Worm (Caenorhabditis elegans) whole organism, young adult: Measurements from ENCODE around the gene wrm-1.

ENCODE experiments used
- B0035.1 ChIP-seq: sonication (generic microtip); optimal IDR thresholded peaks from 2 replicates; lab custom pipeline; 2016; ENCODE audit warnings: missing genetic modification characterization, mild to moderate bottlenecking, missing compliant biosample characterization, missing genotype, missing genetic modification reagents
- C06A6.2 ChIP-seq: fragments of 200-800 bp; sonication (Bioruptor generic); conservative IDR thresholded peaks from 2 replicates; pipeline ENCODE4 v1.3.6; 2022; ENCODE audit warnings: missing genetic modification characterization, missing compliant biosample characterization
- C17E4.6 ChIP-seq: fragments of 200-800 bp; sonication (Bioruptor generic); IDR thresholded peaks from 2 replicates; pipeline ENCODE4 v1.3.6; 2022; ENCODE audit warnings: missing genetic modification reagents, missing genetic modification characterization, missing compliant biosample characterization
- F33H1.4 ChIP-seq: fragments of 200-800 bp; sonication (Bioruptor generic); IDR thresholded peaks from 2 replicates; pipeline ENCODE4 v1.3.6; 2022; ENCODE audit warnings: missing genetic modification reagents, missing genetic modification characterization, missing compliant biosample characterization
- Y67H2A.10 ChIP-seq: fragments of 200-800 bp; sonication (Bioruptor generic); conservative IDR thresholded peaks from 2 replicates; pipeline ENCODE4 v1.3.6; 2022; ENCODE audit warnings: missing genetic modification reagents, missing genetic modification characterization, missing compliant biosample characterization
- ZK185.1 ChIP-seq: sonication (generic microtip); optimal IDR thresholded peaks from 2 replicates; lab custom pipeline; 2016; ENCODE audit warnings: mild to moderate bottlenecking, missing genetic modification characterization, missing compliant biosample characterization; ENCODE audit not compliant: poor library complexity, severe bottlenecking
- akir-1 ChIP-seq: fragments of 200-800 bp; sonication (Bioruptor generic); optimal IDR thresholded peaks from 2 replicates; lab custom pipeline; 2018; ENCODE audit warnings: mild to moderate bottlenecking, missing genetic modification characterization, moderate library complexity, missing compliant biosample characterization
- ama-1 ChIP-seq, 3 experiments: fragments of 150-350 bp in 1 of 3; sonication (generic microtip) in 2 of 3; optimal IDR thresholded peaks; 2 replicates each; lab custom pipeline; 2014 to 2018; ENCODE audit warnings: missing biosample characterization in 2 of 3, missing genetic modification characterization in 2 of 3, missing genetic modification reagents in 2 of 3
- athp-1 ChIP-seq: sonication (generic microtip); optimal IDR thresholded peaks from 2 replicates; lab custom pipeline; 2017; ENCODE audit warnings: mild to moderate bottlenecking, missing genetic modification characterization, missing compliant biosample characterization
- attf-5 ChIP-seq: fragments of 200-800 bp; sonication (Bioruptor generic); optimal IDR thresholded peaks from 2 replicates; lab custom pipeline; 2018; ENCODE audit warnings: mild to moderate bottlenecking, missing genetic modification characterization, missing compliant biosample characterization
- attf-6 ChIP-seq: fragments of 200-800 bp; sonication (Bioruptor generic); IDR thresholded peaks from 2 replicates; pipeline ENCODE4 v1.3.6; 2022; ENCODE audit warnings: missing genetic modification reagents, missing genetic modification characterization, missing compliant biosample characterization
- bed-2 ChIP-seq: fragments of 200-800 bp; sonication (Bioruptor generic); IDR thresholded peaks from 2 replicates; pipeline ENCODE4 v1.3.6; 2022; ENCODE audit warnings: missing genetic modification reagents, missing genetic modification characterization, missing compliant biosample characterization
- ceh-27 ChIP-seq: fragments of 200-800 bp; sonication (Bioruptor generic); optimal IDR thresholded peaks from 2 replicates; lab custom pipeline; 2018; ENCODE audit warnings: mild to moderate bottlenecking, missing genetic modification characterization, moderate library complexity, missing compliant biosample characterization
- dox-1 ChIP-seq: fragments of 200-800 bp; sonication (Bioruptor generic); IDR thresholded peaks from 2 replicates; pipeline ENCODE4 v1.3.6; 2022; ENCODE audit warnings: missing genetic modification reagents, missing genetic modification characterization, missing compliant biosample characterization
- dpff-1 ChIP-seq: sonication (generic microtip); optimal IDR thresholded peaks from 2 replicates; lab custom pipeline; 2017; ENCODE audit warnings: mild to moderate bottlenecking, missing genetic modification characterization, missing compliant biosample characterization
- efl-1 ChIP-seq: fragments of 150-350 bp; optimal IDR thresholded peaks from 2 replicates; lab custom pipeline; 2014; ENCODE audit warnings: missing biosample characterization, missing genetic modification reagents, missing genetic modification characterization
- egl-18 ChIP-seq: fragments of 200-800 bp; sonication (Bioruptor generic); IDR thresholded peaks from 2 replicates; pipeline ENCODE4 v1.3.6; 2022; ENCODE audit warnings: missing genetic modification reagents, missing genetic modification characterization, missing compliant biosample characterization
- ekl-4 ChIP-seq: fragments of 200-800 bp; sonication (Bioruptor generic); IDR thresholded peaks from 2 replicates; pipeline ENCODE4 v1.3.6; 2022; ENCODE audit warnings: missing genetic modification reagents, missing genetic modification characterization, missing compliant biosample characterization
- hlh-26 ChIP-seq: fragments of 200-800 bp; sonication (Bioruptor generic); conservative IDR thresholded peaks from 2 replicates; pipeline ENCODE4 v1.3.6; 2022; ENCODE audit warnings: missing genetic modification reagents, missing genetic modification characterization, missing compliant biosample characterization
- hmg-20 ChIP-seq: fragments of 200-800 bp; sonication (Bioruptor generic); IDR thresholded peaks from 2 replicates; pipeline ENCODE4 v1.3.6; 2022; ENCODE audit warnings: missing genetic modification reagents, missing genetic modification characterization, missing compliant biosample characterization
- hrde-1 ChIP-seq: sonication (generic microtip); optimal IDR thresholded peaks from 2 replicates; lab custom pipeline; 2016; ENCODE audit warnings: missing genetic modification characterization, mild to moderate bottlenecking, missing compliant biosample characterization, moderate library complexity, missing genotype, missing genetic modification reagents, borderline replicate concordance
- let-607 ChIP-seq, 2 experiments: fragments of 200-800 bp in 1 of 2; sonication (Bioruptor generic) in 1 of 2; sonication (generic microtip) in 1 of 2; optimal IDR thresholded peaks; 2 replicates each; lab custom pipeline; 2016 to 2018; ENCODE audit warnings: mild to moderate bottlenecking in 2 of 2, missing compliant biosample characterization in 2 of 2, missing genetic modification characterization in 2 of 2, moderate library complexity in 2 of 2, missing genotype in 1 of 2
- lin-35 ChIP-seq, 3 experiments: fragments of 150-350 bp in 2 of 3; sonication (generic microtip) in 1 of 3; optimal IDR thresholded peaks; 2 replicates each; lab custom pipeline; 2014 to 2018; ENCODE audit warnings: missing biosample characterization in 3 of 3, missing genetic modification characterization in 3 of 3, missing genetic modification reagents in 3 of 3
- lin-40 ChIP-seq: sonication (generic microtip); optimal IDR thresholded peaks from 2 replicates; lab custom pipeline; 2016; ENCODE audit warnings: missing genetic modification characterization, mild to moderate bottlenecking, missing compliant biosample characterization, missing genotype, missing genetic modification reagents
- lin-54 ChIP-seq: fragments of 200-800 bp; sonication (Bioruptor generic); optimal IDR thresholded peaks from 2 replicates; lab custom pipeline; 2018; ENCODE audit warnings: mild to moderate bottlenecking, missing genetic modification characterization, missing compliant biosample characterization
- lir-1 ChIP-seq: fragments of 200-800 bp; sonication (Bioruptor generic); conservative IDR thresholded peaks from 2 replicates; pipeline ENCODE4 v1.3.6; 2022; ENCODE audit warnings: missing genetic modification reagents, missing genetic modification characterization, missing compliant biosample characterization
- madf-3 ChIP-seq: fragments of 200-800 bp; sonication (Bioruptor generic); IDR thresholded peaks from 2 replicates; pipeline ENCODE4 v1.3.6; 2022; ENCODE audit warnings: missing genetic modification reagents, missing genetic modification characterization, missing compliant biosample characterization
- madf-8 ChIP-seq: fragments of 200-800 bp; sonication (Bioruptor generic); conservative IDR thresholded peaks from 2 replicates; pipeline ENCODE4 v1.3.6; 2022; ENCODE audit warnings: missing genetic modification reagents, missing genetic modification characterization, missing compliant biosample characterization
- mcd-1 ChIP-seq: fragments of 200-800 bp; sonication (Bioruptor generic); IDR thresholded peaks from 2 replicates; pipeline ENCODE4 v1.3.6; 2022; ENCODE audit warnings: missing genetic modification reagents, missing genetic modification characterization, missing compliant biosample characterization
- nfya-1 ChIP-seq: sonication (generic microtip); optimal IDR thresholded peaks from 2 replicates; lab custom pipeline; 2017; ENCODE audit warnings: antibody characterized with exemption, missing compliant biosample characterization, missing genetic modification characterization, borderline replicate concordance; ENCODE audit not compliant: insufficient read depth
- pbrm-1 ChIP-seq: fragments of 200-800 bp; sonication (Bioruptor generic); IDR thresholded peaks from 2 replicates; pipeline ENCODE4 v1.3.6; 2022; ENCODE audit warnings: missing genetic modification reagents, missing genetic modification characterization, missing compliant biosample characterization
- pha-4 ChIP-seq: fragments of 150-350 bp; sonication (generic microtip); optimal IDR thresholded peaks from 2 replicates; lab custom pipeline; 2014; ENCODE audit warnings: missing biosample characterization, missing genetic modification reagents, missing genetic modification characterization
- snpc-3.4 ChIP-seq: sonication (generic microtip); optimal IDR thresholded peaks from 2 replicates; lab custom pipeline; 2017; ENCODE audit warnings: missing genetic modification characterization, mild to moderate bottlenecking, missing compliant biosample characterization, antibody characterized with exemption, moderate library complexity, missing genotype, missing genetic modification reagents
- tbp1 ChIP-seq: fragments of 200-800 bp; sonication (Bioruptor generic); optimal IDR thresholded peaks from 2 replicates; lab custom pipeline; 2018; ENCODE audit warnings: mild to moderate bottlenecking, missing genetic modification characterization, missing compliant biosample characterization
- tlf-1 ChIP-seq: fragments of 200-800 bp; sonication (Bioruptor generic); optimal IDR thresholded peaks from 2 replicates; lab custom pipeline; 2018; ENCODE audit warnings: mild to moderate bottlenecking, missing genetic modification characterization, missing compliant biosample characterization
- unc-130 ChIP-seq: sonication (generic microtip); optimal IDR thresholded peaks from 2 replicates; lab custom pipeline; 2016; ENCODE audit warnings: missing genetic modification reagents, missing genetic modification characterization, missing compliant biosample characterization
- zim-3 ChIP-seq: sonication (generic microtip); optimal IDR thresholded peaks from 2 replicates; lab custom pipeline; 2017; ENCODE audit warnings: mild to moderate bottlenecking, missing genetic modification characterization, moderate library complexity, missing compliant biosample characterization
- ztf-18 ChIP-seq: sonication (generic microtip); optimal IDR thresholded peaks from 2 replicates; lab custom pipeline; 2016; ENCODE audit warnings: missing genotype, mild to moderate bottlenecking, missing genetic modification characterization, missing compliant biosample characterization
- ztf-3 ChIP-seq: fragments of 200-800 bp; sonication (Bioruptor generic); optimal IDR thresholded peaks from 2 replicates; lab custom pipeline; 2018; ENCODE audit warnings: mild to moderate bottlenecking, missing genetic modification characterization, missing compliant biosample characterization

wrm-1 gene

ce11 chrIII:5721888-5722287, 762 bp upstream of the wrm-1 start (continued):
- TF ChIP-seq unc-130 (peak; percentile 45), let-607 (tag; optimal IDR thresholded peaks at IDR 0.05; lab: Kevin White, UChicago) (peak in 1 of 2 experiments; percentile 47), Y67H2A.10 (GFP tag; lab: Robert Waterston, UW) (peak; percentile 62; the same call in 1 of the 2 replicates), ama-1 (optimal IDR thresholded peaks at IDR 0.05; lab: Kevin White, UChicago) (no peak), ama-1 (GFP tag; optimal IDR thresholded peaks at IDR 0.05; lab: Kevin White, UChicago) (no peak), ceh-27 (GFP tag; lab: Kevin White, UChicago) (peak; percentile 73), snpc-3.4 (tag; lab: Kevin White, UChicago) (no peak), efl-1 (peak; percentile 7), hrde-1 (tag; lab: Kevin White, UChicago) (no peak), hlh-26 (no peak), attf-5 (GFP tag; lab: Kevin White, UChicago) (peak; percentile 34), athp-1 (tag; lab: Kevin White, UChicago) (peak; percentile 12), lin-35 (GFP tag; optimal IDR thresholded peaks at IDR 0.05; lab: Kevin White, UChicago) (peak in 1 of 3 experiments; percentile 75), tlf-1 (GFP tag; lab: Kevin White, UChicago) (peak; percentile 16), madf-8 (GFP tag; lab: Robert Waterston, UW) (no peak), pbrm-1 (no peak), madf-3 (GFP tag; lab: Robert Waterston, UW) (0 out of 2 replicates have a peak, but pooled peaks have one; percentile 43), mcd-1 (GFP tag; lab: Robert Waterston, UW) (peak; percentile 68), C06A6.2 (GFP tag; lab: Robert Waterston, UW) (no peak), attf-6 (GFP tag; lab: Robert Waterston, UW) (no peak), pha-4 (tag; lab: Kevin White, UChicago) (no peak), akir-1 (peak; percentile 69), B0035.1 (tag; lab: Kevin White, UChicago) (no peak), C17E4.6 (no peak), lir-1 (GFP tag; lab: Robert Waterston, UW) (0 out of 2 replicates have a peak, but pooled peaks have one; percentile 29), dox-1 (GFP tag; lab: Robert Waterston, UW) (peak; percentile 68), dpff-1 (no peak), F33H1.4 (peak; percentile 46; the same call in 1 of the 2 replicates), hmg-20 (GFP tag; lab: Robert Waterston, UW) (no peak), zim-3 (tag; lab: Kevin White, UChicago) (peak; percentile 5), egl-18 (GFP tag; lab: Robert Waterston, UW) (no peak), ztf-18 (peak; percentile 12), ekl-4 (GFP tag; lab: Robert Waterston, UW) (peak; percentile 37; the same call in 1 of the 2 replicates), lin-54 (peak; percentile 77), nfya-1 (tag; lab: Kevin White, UChicago) (no peak), bed-2 (0 out of 2 replicates have a peak, but pooled peaks have one; percentile 50), ztf-3 (GFP tag; lab: Kevin White, UChicago) (no peak), tbp1 (GFP tag; lab: Kevin White, UChicago) (peak; percentile 44), ZK185.1 (tag; lab: Kevin White, UChicago) (peak; percentile 96), lin-40 (tag; lab: Kevin White, UChicago) (peak; percentile 61)
